Worm (Caenorhabditis elegans) whole organism, L4 larva: ENCODE results near the gene patr-1.

Experiments used
- F26F4.8 ChIP-seq: fragments of 200-800 bp; sonication (Bioruptor generic); conservative IDR thresholded peaks from 2 replicates; pipeline ENCODE4 v1.3.6; 2022; ENCODE audit warnings: missing genetic modification characterization, missing compliant biosample characterization
- Y75B8A.6 ChIP-seq: fragments of 200-800 bp; sonication (Bioruptor generic); IDR thresholded peaks from 2 replicates; pipeline ENCODE4 v1.3.6; 2022; ENCODE audit warnings: missing genetic modification reagents, missing genetic modification characterization, missing compliant biosample characterization
- aha-1 ChIP-seq: fragments of 150-350 bp; peaks from one replicate; lab custom pipeline; 2014; ENCODE audit warnings: missing biosample characterization, missing genetic modification characterization
- arid-1 ChIP-seq: fragments of 200-800 bp; sonication (Bioruptor generic); conservative IDR thresholded peaks from 2 replicates; pipeline ENCODE4 v1.3.6; 2022; ENCODE audit warnings: missing genetic modification reagents, missing genetic modification characterization, missing compliant biosample characterization
- ceh-20 ChIP-seq: fragments of 200-800 bp; sonication (Bioruptor generic); IDR thresholded peaks from 2 replicates; pipeline ENCODE4 v1.3.6; 2022; ENCODE audit warnings: missing genetic modification reagents, missing genetic modification characterization, missing compliant biosample characterization
- ceh-28 ChIP-seq: fragments of 150-350 bp; optimal IDR thresholded peaks from 2 replicates; lab custom pipeline; 2014; ENCODE audit warnings: missing biosample characterization, missing genetic modification reagents, missing genetic modification characterization
- ceh-62 ChIP-seq: sonication (generic microtip); optimal IDR thresholded peaks from 2 replicates; lab custom pipeline; 2017; ENCODE audit warnings: missing biosample characterization, missing genetic modification characterization
- ces-1 ChIP-seq: fragments of 150-350 bp; sonication (generic microtip); optimal IDR thresholded peaks from 4 replicates; lab custom pipeline; 2014; ENCODE audit warnings: missing biosample characterization, missing genetic modification reagents, missing genetic modification characterization
- daf-19 ChIP-seq: fragments of 200-800 bp; sonication (Bioruptor generic); conservative IDR thresholded peaks from 2 replicates; pipeline ENCODE4 v1.3.6; 2022; ENCODE audit warnings: missing genetic modification characterization, missing compliant biosample characterization
- daf-8 ChIP-seq: fragments of 200-800 bp; sonication (Bioruptor generic); IDR thresholded peaks from 2 replicates; pipeline ENCODE4 v1.3.6; 2022; ENCODE audit warnings: missing genetic modification characterization, missing compliant biosample characterization
- dmd-6 ChIP-seq: fragments of 200-800 bp; sonication (Bioruptor generic); IDR thresholded peaks from 2 replicates; pipeline ENCODE4 v1.3.6; 2022; ENCODE audit warnings: missing genetic modification reagents, missing genetic modification characterization, missing compliant biosample characterization
- dmd-8 ChIP-seq: fragments of 200-800 bp; sonication (Bioruptor generic); IDR thresholded peaks from 2 replicates; pipeline ENCODE4 v1.3.6; 2022; ENCODE audit warnings: missing genetic modification characterization, missing compliant biosample characterization
- dve-1 ChIP-seq: sonication (generic microtip); optimal IDR thresholded peaks from 2 replicates; lab custom pipeline; 2017; ENCODE audit warnings: antibody characterized with exemption, mild to moderate bottlenecking, missing genetic modification characterization, missing compliant biosample characterization; ENCODE audit not compliant: insufficient read depth
- egl-43 ChIP-seq: fragments of 200-800 bp; sonication (Bioruptor generic); IDR thresholded peaks from 2 replicates; pipeline ENCODE4 v1.3.6; 2022; ENCODE audit warnings: missing genetic modification reagents, missing genetic modification characterization, missing compliant biosample characterization
- hlh-11 ChIP-seq: fragments of 200-800 bp; sonication (Bioruptor generic); optimal IDR thresholded peaks from 2 replicates; lab custom pipeline; 2018; ENCODE audit warnings: mild to moderate bottlenecking, missing genetic modification characterization, missing compliant biosample characterization
- hlh-30 ChIP-seq: sonication (generic microtip); optimal IDR thresholded peaks from 2 replicates; lab custom pipeline; 2017; ENCODE audit warnings: antibody characterized with exemption, mild to moderate bottlenecking, missing genetic modification characterization, missing compliant biosample characterization; ENCODE audit not compliant: insufficient read depth
- jun-1 ChIP-seq: fragments of 150-350 bp; optimal IDR thresholded peaks from 2 replicates; lab custom pipeline; 2014; ENCODE audit warnings: missing biosample characterization, missing genetic modification reagents, missing genetic modification characterization
- lim-7 ChIP-seq: fragments of 200-800 bp; sonication (Bioruptor generic); IDR thresholded peaks from 2 replicates; pipeline ENCODE4 v1.3.6; 2022; ENCODE audit warnings: missing genetic modification characterization, missing compliant biosample characterization
- lin-38 ChIP-seq: fragments of 200-800 bp; sonication (Bioruptor generic); IDR thresholded peaks from 2 replicates; pipeline ENCODE4 v1.3.6; 2022; ENCODE audit warnings: missing genetic modification reagents, missing genetic modification characterization, missing compliant biosample characterization
- lin-39 ChIP-seq: fragments of 150-350 bp; optimal IDR thresholded peaks from 2 replicates; lab custom pipeline; 2014; ENCODE audit warnings: missing biosample characterization, missing genetic modification reagents, missing genetic modification characterization
- madf-9 ChIP-seq: fragments of 200-800 bp; sonication (Bioruptor generic); conservative IDR thresholded peaks from 2 replicates; pipeline ENCODE4 v1.3.6; 2022; ENCODE audit warnings: missing genetic modification reagents, missing genetic modification characterization, missing compliant biosample characterization
- mes-2 ChIP-seq: sonication (generic microtip); optimal IDR thresholded peaks from 2 replicates; lab custom pipeline; 2016; ENCODE audit warnings: missing genotype, mild to moderate bottlenecking, missing genetic modification characterization, missing compliant biosample characterization; ENCODE audit not compliant: poor library complexity, severe bottlenecking
- nhr-10 ChIP-seq: fragments of 150-350 bp; optimal IDR thresholded peaks from 2 replicates; lab custom pipeline; 2014; ENCODE audit warnings: missing biosample characterization, missing genetic modification characterization
- nhr-102 ChIP-seq: sonication (generic microtip); optimal IDR thresholded peaks from 2 replicates; lab custom pipeline; 2016; ENCODE audit warnings: mild to moderate bottlenecking, missing genetic modification characterization, moderate library complexity, missing compliant biosample characterization
- nhr-28 ChIP-seq: fragments of 150-350 bp; optimal IDR thresholded peaks from 2 replicates; lab custom pipeline; 2014; ENCODE audit warnings: missing biosample characterization, missing genetic modification characterization
- nhr-41 ChIP-seq: fragments of 200-800 bp; sonication (Bioruptor generic); IDR thresholded peaks from 2 replicates; pipeline ENCODE4 v1.3.6; 2022; ENCODE audit warnings: missing genetic modification reagents, missing genetic modification characterization, missing compliant biosample characterization
- nhr-42 ChIP-seq: fragments of 200-800 bp; sonication (Bioruptor generic); IDR thresholded peaks from 2 replicates; pipeline ENCODE4 v1.3.6; 2022; ENCODE audit warnings: missing genetic modification characterization, missing compliant biosample characterization
- nhr-48 ChIP-seq: sonication (generic microtip); optimal IDR thresholded peaks from 2 replicates; lab custom pipeline; 2016; ENCODE audit warnings: mild to moderate bottlenecking, missing genetic modification characterization, missing compliant biosample characterization
- pqm-1 ChIP-seq: sonication (generic microtip); optimal IDR thresholded peaks from 2 replicates; lab custom pipeline; 2017; ENCODE audit warnings: missing biosample characterization, missing genetic modification characterization
- sdz-12 ChIP-seq: fragments of 200-800 bp; sonication (Bioruptor generic); optimal IDR thresholded peaks from 2 replicates; lab custom pipeline; 2018; ENCODE audit warnings: mild to moderate bottlenecking, missing genetic modification characterization, missing compliant biosample characterization
- set-16 ChIP-seq: fragments of 200-800 bp; sonication (Bioruptor generic); IDR thresholded peaks from 2 replicates; pipeline ENCODE4 v1.3.6; 2022; ENCODE audit warnings: missing genetic modification reagents, missing genetic modification characterization, missing compliant biosample characterization
- spr-1 ChIP-seq: sonication (generic microtip); optimal IDR thresholded peaks from 2 replicates; lab custom pipeline; 2016; ENCODE audit warnings: mild to moderate bottlenecking, missing genetic modification characterization, missing compliant biosample characterization
- tag-97 ChIP-seq: fragments of 200-800 bp; sonication (Bioruptor generic); IDR thresholded peaks from 2 replicates; pipeline ENCODE4 v1.3.6; 2022; ENCODE audit warnings: missing genetic modification characterization, missing compliant biosample characterization
- tra-1 ChIP-seq: fragments of 200-800 bp; sonication (Bioruptor generic); IDR thresholded peaks from 2 replicates; pipeline ENCODE4 v1.3.6; 2022; ENCODE audit warnings: missing genetic modification reagents, missing genetic modification characterization, missing compliant biosample characterization
- unc-130 ChIP-seq: sonication (generic microtip); optimal IDR thresholded peaks from 2 replicates; lab custom pipeline; 2016; ENCODE audit warnings: missing genetic modification reagents, missing genetic modification characterization, missing compliant biosample characterization
- unc-62 ChIP-seq, 3 experiments: fragments of 150-350 bp in 1 of 3; sonication (generic microtip); optimal IDR thresholded peaks in 2 of 3; peaks in 1 of 3; 1 replicate in 1 of 3; 2 replicates in 2 of 3; lab custom pipeline; 2014 to 2017; ENCODE audit warnings: missing biosample characterization in 3 of 3, missing genetic modification characterization in 3 of 3, missing genetic modification reagents in 3 of 3, missing genotype in 1 of 3
- vab-7 ChIP-seq: fragments of 200-800 bp; sonication (Bioruptor generic); IDR thresholded peaks from 2 replicates; pipeline ENCODE4 v1.3.6; 2022; ENCODE audit warnings: missing genetic modification reagents, missing genetic modification characterization, missing compliant biosample characterization
- zag-1 ChIP-seq: fragments of 150-350 bp; optimal IDR thresholded peaks from 2 replicates; lab custom pipeline; 2014; ENCODE audit warnings: missing biosample characterization, missing genetic modification characterization
- zip-11 ChIP-seq: fragments of 200-800 bp; sonication (Bioruptor generic); IDR thresholded peaks from 2 replicates; pipeline ENCODE4 v1.3.6; 2022; ENCODE audit warnings: missing genetic modification characterization, missing compliant biosample characterization

Gene patr-1

DNA sequence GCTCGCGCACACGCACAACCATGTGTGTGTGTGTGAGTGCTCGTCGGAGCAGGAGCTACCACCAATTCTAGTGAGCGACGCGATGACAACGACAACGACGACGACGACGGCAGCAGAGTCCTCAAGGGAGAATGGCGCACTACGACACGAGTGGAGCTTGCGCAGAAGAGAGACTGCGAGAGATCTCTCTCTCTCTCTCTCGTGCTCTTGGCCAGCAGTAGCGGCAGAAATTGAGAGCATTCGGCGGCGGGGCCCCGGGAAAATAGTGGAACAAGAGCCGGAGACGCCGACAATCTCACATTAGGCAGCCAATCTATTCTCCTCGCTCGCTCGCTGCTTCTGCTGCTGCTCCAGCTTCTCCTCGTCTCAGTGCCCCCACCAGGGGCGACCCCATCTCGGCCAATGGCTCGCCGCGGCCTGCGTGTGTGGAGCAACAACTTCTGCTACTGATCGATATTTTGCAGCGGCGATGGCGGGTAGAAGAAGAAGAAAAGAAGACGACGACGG, 30.9 kb downstream of the patr-1 start (continued):
- TF ChIP-seq vab-7 (GFP tag; lab: Robert Waterston, UW) (no peak; the same call in 1 of the 2 replicates), nhr-42 (no peak), arid-1 (GFP tag; lab: Robert Waterston, UW) (0 out of 2 replicates have a peak, but pooled peaks have one; percentile 8), madf-9 (GFP tag; lab: Robert Waterston, UW) (no peak), egl-43 (GFP tag; lab: Robert Waterston, UW) (peak; percentile 79; the same call in 1 of the 2 replicates), Y75B8A.6 (GFP tag; lab: Robert Waterston, UW) (no peak), lin-38 (GFP tag; lab: Robert Waterston, UW) (peak; percentile 47; the same call in 1 of the 2 replicates), unc-130 (GFP tag; lab: Kevin White, UChicago) (no peak), lim-7 (no peak), nhr-48 (tag; lab: Kevin White, UChicago) (peak; percentile 18), nhr-41 (no peak), daf-8 (GFP tag; lab: Robert Waterston, UW) (0 out of 2 replicates have a peak, but pooled peaks have one; percentile 72), ceh-62 (tag; lab: Kevin White, UChicago) (no peak)

ce11 chrII:11742320-11742719, 35.4 kb downstream of the patr-1 start:
- TF ChIP-seq aha-1 (tag; lab: Kevin White, UChicago) (no peak), jun-1 (tag; lab: Kevin White, UChicago) (no peak), unc-62 (GFP tag; optimal IDR thresholded peaks at IDR 0.05 in 1 of 2; lab: Kevin White, UChicago) (peak in 1 of 2 experiments; percentile 94), unc-62 (tag; optimal IDR thresholded peaks at IDR 0.05; lab: Kevin White, UChicago) (no peak), zip-11 (GFP tag; lab: Robert Waterston, UW) (no peak), ceh-20 (GFP tag; lab: Robert Waterston, UW) (no peak), dmd-8 (GFP tag; lab: Robert Waterston, UW) (no peak), zag-1 (tag; lab: Kevin White, UChicago) (no peak), nhr-102 (no peak), spr-1 (tag; lab: Kevin White, UChicago) (peak; percentile 22)
- TF ChIP-seq, all 104 proteins: peak for 2

ce11 chrII:11739199-11739598, 38.5 kb downstream of the patr-1 start, which contains the start of gene ctsa-1.2:
ctsa-1.2 (plus strand) TSS chrII:11739358.
- no peak for TF ChIP-seq nhr-102
- no peak for TF ChIP-seq nhr-10
- TF ChIP-seq mes-2, result peak; percentile 16
- no peak for TF ChIP-seq tag-97 (GFP tag; lab: Robert Waterston, UW)
- TF ChIP-seq hlh-30 (tag; lab: Kevin White, UChicago), result no peak
- peak; percentile 21 for TF ChIP-seq nhr-48 (tag; lab: Kevin White, UChicago)
- TF ChIP-seq F26F4.8 (GFP tag; lab: Robert Waterston, UW), result no peak
- TF ChIP-seq vab-7 (GFP tag; lab: Robert Waterston, UW), result no peak
- TF ChIP-seq nhr-41, result no peak
- TF ChIP-seq sdz-12, result no peak
- peak in 1 of 2 experiments; percentile 1 for TF ChIP-seq unc-62 (GFP tag; optimal IDR thresholded peaks at IDR 0.05 in 1 of 2; lab: Kevin White, UChicago)
- no peak for TF ChIP-seq unc-62 (tag; optimal IDR thresholded peaks at IDR 0.05; lab: Kevin White, UChicago)
- peak; percentile 9; the same call in 1 of the 2 replicates for TF ChIP-seq tra-1 (GFP tag; lab: Robert Waterston, UW)
- no peak for TF ChIP-seq ces-1 (GFP tag; lab: Kevin White, UChicago)
- peak; percentile 74 for TF ChIP-seq nhr-28
- peak; percentile 68 for TF ChIP-seq pqm-1 (tag; lab: Kevin White, UChicago)
- TF ChIP-seq ceh-28 (tag; lab: Kevin White, UChicago), result no peak
- peak; percentile 59 for TF ChIP-seq hlh-11
- peak; percentile 41 for TF ChIP-seq aha-1 (tag; lab: Kevin White, UChicago)
- TF ChIP-seq lin-39, result no peak
- peak; percentile 78 for TF ChIP-seq dmd-6 (GFP tag; lab: Robert Waterston, UW)
- TF ChIP-seq set-16 (GFP tag; lab: Robert Waterston, UW), result no peak
- no peak for TF ChIP-seq dmd-8 (GFP tag; lab: Robert Waterston, UW)
- TF ChIP-seq lim-7, result no peak
- TF ChIP-seq dve-1 (tag; lab: Kevin White, UChicago), result peak; percentile 38
- TF ChIP-seq daf-19 (GFP tag; lab: Robert Waterston, UW), result no peak
